Fruit fly (Drosophila melanogaster): ENCODE measurements around the gene Dad.
A peak's percentile ranks its signal among the peaks of the same experiment; 100 is the strongest.

Dad gene

dm6 chr3R:17042838-17043569 lies 10.8 kb upstream of the Dad start, which contains the start of the genes bdwf and Patr-1 (continued):
- no peak for TF ChIP-seq CG12299 (tag; optimal IDR thresholded peaks at IDR 0.05)
- TF ChIP-seq danr (GFP tag; IDR thresholded peaks at IDR 0.05), result no peak
- TF ChIP-seq Doc3 (GFP tag; IDR thresholded peaks at IDR 0.05; ENCODE audit: partially characterized antibody), result peak; percentile 85
- no peak for TF ChIP-seq CG8290 (GFP tag; optimal IDR thresholded peaks at IDR 0.05)
- TF ChIP-seq CG8290 (tag; optimal IDR thresholded peaks at IDR 0.05), result no peak
- no peak for TF ChIP-seq twi (tag; optimal IDR thresholded peaks at IDR 0.05)
- TF ChIP-seq cad (GFP tag; optimal IDR thresholded peaks at IDR 0.05), result no peak
- TF ChIP-seq phol (tag; optimal IDR thresholded peaks at IDR 0.05), result peak; percentile 43
- TF ChIP-seq gsb-n (tag; optimal IDR thresholded peaks at IDR 0.05), result no peak
- TF ChIP-seq btn (GFP tag; optimal IDR thresholded peaks at IDR 0.05), result no peak
- TF ChIP-seq CG1602 (GFP tag; optimal IDR thresholded peaks at IDR 0.05), result no peak
- peak; percentile 0 for TF ChIP-seq CG12155 (GFP tag; optimal IDR thresholded peaks at IDR 0.05)
- TF ChIP-seq CG17802 (tag; optimal IDR thresholded peaks at IDR 0.05), result no peak
- TF ChIP-seq luna (GFP tag; optimal IDR thresholded peaks at IDR 0.05), result no peak
- peak; percentile 39 for TF ChIP-seq CG18619 (GFP tag; optimal IDR thresholded peaks at IDR 0.05)
- peak; percentile 75 for TF ChIP-seq row (GFP tag; IDR thresholded peaks at IDR 0.05)
- TF ChIP-seq Atf-2 (GFP tag; optimal IDR thresholded peaks at IDR 0.05), result no peak
- TF ChIP-seq CG11093 (GFP tag; IDR thresholded peaks at IDR 0.05), result no peak
- no peak for TF ChIP-seq HLHmδ (GFP tag; optimal IDR thresholded peaks at IDR 0.05)
- no peak for TF ChIP-seq CG12071 (GFP tag; optimal IDR thresholded peaks at IDR 0.05)
- TF ChIP-seq cg (GFP tag; optimal IDR thresholded peaks at IDR 0.05), result no peak
- no peak for TF ChIP-seq scrt (GFP tag; optimal IDR thresholded peaks at IDR 0.05)
- TF ChIP-seq corto (GFP tag; optimal IDR thresholded peaks at IDR 0.05), result peak; percentile 5
- TF ChIP-seq Mes4 (GFP tag; optimal IDR thresholded peaks at IDR 0.05), result no peak
- TF ChIP-seq CG1233 (GFP tag; optimal IDR thresholded peaks at IDR 0.05), result peak; percentile 33
- no peak for TF ChIP-seq ERR (GFP tag; optimal IDR thresholded peaks at IDR 0.05)
- TF ChIP-seq MBD-R2 (GFP tag; IDR thresholded peaks at IDR 0.05), result peak; percentile 66
- peak; percentile 50 for TF ChIP-seq exex (tag; optimal IDR thresholded peaks at IDR 0.05)
- peak; percentile 27 for TF ChIP-seq Lhr (GFP tag; optimal IDR thresholded peaks at IDR 0.05)
- TF ChIP-seq zen2 (GFP tag; IDR thresholded peaks at IDR 0.05; ENCODE audit: partially characterized antibody), result peak; percentile 81; the same call in 2 of the 3 replicates
- no peak for TF ChIP-seq CG2889 (GFP tag; IDR thresholded peaks at IDR 0.05)
- TF ChIP-seq CG11560 (tag; IDR thresholded peaks at IDR 0.05), result peak; percentile 59; the same call in 1 of the 3 replicates
- no peak for TF ChIP-seq CG5180 (GFP tag; optimal IDR thresholded peaks at IDR 0.05)
- TF ChIP-seq Ets97D (GFP tag; optimal IDR thresholded peaks at IDR 0.05), result peak; percentile 51
- TF ChIP-seq CrebB (tag; optimal IDR thresholded peaks at IDR 0.05), result no peak
- peak; percentile 93 for TF ChIP-seq CG42726 (GFP tag; IDR thresholded peaks at IDR 0.05; ENCODE audit: partially characterized antibody)
- TF ChIP-seq caup (GFP tag; optimal IDR thresholded peaks at IDR 0.05; ENCODE audit: severe bottlenecking), result no peak
- TF ChIP-seq CG18599 (GFP tag; optimal IDR thresholded peaks at IDR 0.05), result no peak
- TF ChIP-seq CG14710 (tag; optimal IDR thresholded peaks at IDR 0.05), result peak; percentile 69
- no peak for TF ChIP-seq Elba2 (GFP tag; optimal IDR thresholded peaks at IDR 0.05)
- TF ChIP-seq sim (GFP tag; IDR thresholded peaks at IDR 0.05), result no peak
- TF ChIP-seq eve (GFP tag; optimal IDR thresholded peaks at IDR 0.05), result no peak
- TF ChIP-seq CG18262 (tag; optimal IDR thresholded peaks at IDR 0.05), result peak; percentile 52
- no peak for TF ChIP-seq CG11696 (GFP tag; IDR thresholded peaks at IDR 0.05)
- TF ChIP-seq CG33557 (GFP tag; optimal IDR thresholded peaks at IDR 0.05), result no peak
- no peak; the same call in 1 of the 2 replicates for TF ChIP-seq slbo (GFP tag; IDR thresholded peaks at IDR 0.05)
- no peak; the same call in 1 of the 2 replicates for TF ChIP-seq al (GFP tag; IDR thresholded peaks at IDR 0.05)
- no peak for TF ChIP-seq CG10147 (GFP tag; optimal IDR thresholded peaks at IDR 0.05)
- peak; percentile 89 for TF ChIP-seq CG34224 (GFP tag; IDR thresholded peaks at IDR 0.05; ENCODE audit: partially characterized antibody)

Data from whole organism, embryonic.